Worm (Caenorhabditis elegans): Measurements from ENCODE around the gene lgc-34.
"Not testable (repeated sequence)": the region's sequence is repeated elsewhere in the genome, so short reads cannot be mapped to it uniquely, and the experiment has no call there.

lgc-34 gene

DNA sequence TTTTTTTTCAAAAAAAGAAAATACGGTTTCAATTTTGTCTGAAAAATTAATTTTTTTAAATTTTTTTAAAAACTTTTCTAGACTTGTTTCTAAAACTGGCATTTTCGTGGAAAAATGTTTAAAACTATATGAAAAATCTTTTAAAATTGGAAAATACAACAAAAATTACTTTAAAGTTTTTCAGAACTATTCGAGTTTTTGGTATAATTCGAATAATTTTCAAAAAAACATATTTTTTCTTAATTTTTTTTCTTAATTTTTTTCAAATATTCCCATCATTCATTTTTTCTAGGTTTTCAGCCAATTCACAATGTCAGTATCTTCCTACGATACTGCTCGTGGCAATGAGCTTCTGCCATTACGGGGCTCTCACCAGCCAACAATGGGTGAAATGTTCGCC is 4.1 kb upstream of the lgc-34 start, which contains the start of gene slc-36.2:
Gene slc-36.2, plus strand, starts transcription at position 301 of the 400 bp plus-strand sequence.
- TF ChIP-seq tbx-8 (GFP tag; optimal IDR thresholded peaks at IDR 0.05) (no peak), snpc-4 (tag; optimal IDR thresholded peaks at IDR 0.05) (no peak), ceh-83 (GFP tag; optimal IDR thresholded peaks at IDR 0.05) (no peak), ces-1 (GFP tag; optimal IDR thresholded peaks at IDR 0.05) (no peak), ceh-43 (GFP tag; optimal IDR thresholded peaks at IDR 0.05) (no peak), lsy-2 (tag; optimal IDR thresholded peaks at IDR 0.05) (no peak), bed-3 (GFP tag; optimal IDR thresholded peaks at IDR 0.05) (no peak), nhr-237 (tag; optimal IDR thresholded peaks at IDR 0.05) (no peak), nhr-76 (tag; optimal IDR thresholded peaks at IDR 0.05) (no peak), flh-1 (GFP tag; optimal IDR thresholded peaks at IDR 0.05) (no peak), mls-2 (tag; optimal IDR thresholded peaks at IDR 0.05) (no peak), elt-1 (tag; optimal IDR thresholded peaks at IDR 0.05; ENCODE audit: borderline replicate concordance, insufficient read depth) (no peak)

DNA sequence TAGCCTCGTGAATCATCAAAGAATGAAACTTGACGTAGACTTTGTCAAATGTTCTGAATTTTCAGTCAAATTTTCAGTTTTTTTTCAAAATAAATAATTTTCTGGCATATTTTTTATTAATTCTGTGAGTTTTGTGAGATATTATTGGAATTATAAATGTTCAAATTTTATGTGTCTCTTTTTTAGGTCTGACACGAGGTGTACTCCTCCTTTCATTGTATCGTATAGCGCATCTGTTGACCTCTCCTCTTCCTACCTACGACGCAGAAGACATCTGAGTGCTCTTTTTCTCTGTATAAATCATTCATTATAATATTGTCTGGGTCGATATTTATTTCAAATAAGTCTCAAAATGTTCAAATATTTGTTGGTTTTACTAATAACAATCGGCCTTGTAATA is 8.9 kb downstream of the lgc-34 start, which contains the start of gene T27A1.3:
Gene T27A1.3, plus strand, starts transcription at position 301 of the 400 bp plus-strand sequence.
- TF ChIP-seq nhr-12 (tag; optimal IDR thresholded peaks at IDR 0.05); ceh-83 (GFP tag; optimal IDR thresholded peaks at IDR 0.05); cnd-1 (tag; optimal IDR thresholded peaks at IDR 0.05): not testable (repeated sequence)

DNA sequence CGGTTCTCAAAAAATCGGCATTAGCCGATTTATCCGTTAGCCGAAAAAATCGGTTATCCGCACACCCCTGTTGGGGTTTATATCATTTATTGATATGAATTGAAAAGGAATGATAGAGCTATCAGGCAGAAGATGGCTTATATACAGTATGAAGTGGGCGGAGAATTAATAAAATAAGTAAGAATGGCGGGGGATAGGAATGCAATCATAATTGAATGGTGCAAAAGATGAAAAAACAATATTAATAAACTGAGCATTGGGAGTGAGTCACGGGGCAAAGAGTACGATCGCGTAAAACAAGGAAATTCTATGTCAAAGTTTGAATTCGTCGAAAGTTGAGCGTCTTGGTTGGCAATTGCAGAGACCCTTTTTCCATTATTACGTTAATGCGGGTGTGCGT is 10.4 kb downstream of the lgc-34 start, which contains the start of gene T27A1.2:
Gene T27A1.2, minus strand, starts transcription at position 101 of the 400 bp plus-strand sequence.
- no peak for TF ChIP-seq elt-3 (tag; optimal IDR thresholded peaks at IDR 0.05)
- no peak for TF ChIP-seq unc-39 (tag; optimal IDR thresholded peaks at IDR 0.05)
- TF ChIP-seq sptf-1 (tag; optimal IDR thresholded peaks at IDR 0.05), result no peak
- no peak for TF ChIP-seq unc-62 (GFP tag; optimal IDR thresholded peaks at IDR 0.05)
- TF ChIP-seq lin-32 (GFP tag; optimal IDR thresholded peaks at IDR 0.05), result no peak
- no peak for TF ChIP-seq nhr-76 (tag; optimal IDR thresholded peaks at IDR 0.05)
- TF ChIP-seq zip-8 (tag; optimal IDR thresholded peaks at IDR 0.05), result no peak
- no peak for TF ChIP-seq nhr-28 (tag; optimal IDR thresholded peaks at IDR 0.05)
- no peak for TF ChIP-seq ceh-39 (tag; optimal IDR thresholded peaks at IDR 0.05)
- TF ChIP-seq ham-2 (GFP tag; optimal IDR thresholded peaks at IDR 0.05), result no peak

- no peak for TF ChIP-seq ces-1 (GFP tag; optimal IDR thresholded peaks at IDR 0.05)
- TF ChIP-seq pha-4 (tag; optimal IDR thresholded peaks at IDR 0.05), result no peak
- TF ChIP-seq unc-62 (GFP tag; optimal IDR thresholded peaks at IDR 0.05), result no peak
- TF ChIP-seq bed-3 (GFP tag; optimal IDR thresholded peaks at IDR 0.05), result no peak
- TF ChIP-seq lsy-2 (tag; optimal IDR thresholded peaks at IDR 0.05), result no peak
- TF ChIP-seq blmp-1 (tag; optimal IDR thresholded peaks at IDR 0.05), result no peak
- no peak for TF ChIP-seq elt-3 (tag; optimal IDR thresholded peaks at IDR 0.05)
- TF ChIP-seq M03D4.4 (tag; optimal IDR thresholded peaks at IDR 0.05), result no peak
- TF ChIP-seq nhr-28 (tag; optimal IDR thresholded peaks at IDR 0.05), result no peak
- TF ChIP-seq lin-13 (tag; optimal IDR thresholded peaks at IDR 0.05), result no peak
- no peak for TF ChIP-seq flh-1 (GFP tag; optimal IDR thresholded peaks at IDR 0.05)
- TF ChIP-seq nhr-237 (tag; optimal IDR thresholded peaks at IDR 0.05), result no peak
- no peak for TF ChIP-seq drap-1 (GFP tag; optimal IDR thresholded peaks at IDR 0.05)
- TF ChIP-seq tbx-8 (GFP tag; optimal IDR thresholded peaks at IDR 0.05), result no peak
Measured at ce11 chrII:542416-542815, 16.0 kb downstream of the lgc-34 start.

DNA sequence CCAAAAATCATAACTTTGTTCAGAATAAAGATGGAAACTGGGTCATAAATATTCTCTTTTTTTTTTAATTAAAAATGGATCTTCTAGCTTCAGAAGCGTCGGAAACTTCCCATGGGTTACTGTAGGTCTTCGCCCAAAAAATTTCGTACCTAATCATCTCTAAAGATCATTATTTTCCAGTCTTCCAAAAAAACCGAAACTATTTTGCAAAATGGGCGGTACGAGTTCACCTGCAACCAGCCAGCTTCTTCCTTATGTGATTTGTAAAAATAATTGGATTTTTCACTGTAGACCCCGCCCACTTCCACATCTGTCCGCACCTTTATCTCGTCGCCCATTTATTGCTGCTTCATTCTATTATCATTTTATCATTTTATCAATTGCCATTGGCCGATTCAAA is 20.0 kb downstream of the lgc-34 start, which contains the start of gene mlt-10:
Gene mlt-10, plus strand, starts transcription at position 301 of the 400 bp plus-strand sequence.
- no peak for TF ChIP-seq ces-1 (GFP tag; optimal IDR thresholded peaks at IDR 0.05)
- TF ChIP-seq mep-1 (tag; optimal IDR thresholded peaks at IDR 0.05), result no peak
- no peak for TF ChIP-seq tbx-8 (GFP tag; optimal IDR thresholded peaks at IDR 0.05)
- TF ChIP-seq lsy-2 (tag; optimal IDR thresholded peaks at IDR 0.05), result no peak
- TF ChIP-seq lin-13 (tag; optimal IDR thresholded peaks at IDR 0.05), result no peak
- TF ChIP-seq cnd-1 (tag; optimal IDR thresholded peaks at IDR 0.05), result no peak
- no peak for TF ChIP-seq blmp-1 (tag; optimal IDR thresholded peaks at IDR 0.05)
- TF ChIP-seq sem-2 (GFP tag; optimal IDR thresholded peaks at IDR 0.05), result no peak
- TF ChIP-seq ztf-11 (tag; optimal IDR thresholded peaks at IDR 0.05), result no peak
